Worm (Caenorhabditis elegans): Measurements from ENCODE around the gene F23H11.5.

DNA sequence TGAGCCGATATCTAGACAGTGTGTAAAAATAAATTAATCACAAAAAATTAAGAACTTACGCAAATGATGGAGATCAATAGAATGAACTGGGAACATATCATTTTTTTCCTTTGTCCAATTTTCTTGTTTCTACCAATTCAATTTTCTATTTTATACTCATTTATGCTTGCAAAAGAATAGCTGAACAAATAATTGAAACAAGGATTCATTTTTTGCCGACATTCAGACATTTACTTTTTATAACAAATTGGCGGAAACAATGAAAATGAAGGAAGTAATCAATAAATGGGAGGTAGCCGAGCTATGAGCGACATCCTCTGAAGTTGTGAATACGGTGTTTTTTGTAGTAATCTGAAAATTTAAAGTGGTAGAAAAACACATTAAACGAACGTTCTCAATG lies 6.5 kb upstream of the F23H11.5 start, which contains the start of gene idpp-13:
- TF ChIP-seq mml-1 (tag; optimal IDR thresholded peaks at IDR 0.05) (no peak), R02D3.7 (tag; optimal IDR thresholded peaks at IDR 0.05) (no peak), nhr-76 (tag; optimal IDR thresholded peaks at IDR 0.05) (no peak), unc-39 (tag; optimal IDR thresholded peaks at IDR 0.05) (no peak), ama-1 (optimal IDR thresholded peaks at IDR 0.05) (no peak), lin-15B (tag; optimal IDR thresholded peaks at IDR 0.05) (no peak), lin-39 (tag; optimal IDR thresholded peaks at IDR 0.05) (no peak), sea-2 (GFP tag; optimal IDR thresholded peaks at IDR 0.05) (no peak), mdl-1 (tag; optimal IDR thresholded peaks at IDR 0.05) (no peak), nhr-77 (tag; optimal IDR thresholded peaks at IDR 0.05) (no peak), ZK546.5 (tag; optimal IDR thresholded peaks at IDR 0.05) (no peak), nhr-28 (tag; optimal IDR thresholded peaks at IDR 0.05) (no peak)

Data from whole organism, L3 larva.